Fruit fly (Drosophila melanogaster): ENCODE measurements around the gene CG7573.

- TF ChIP-seq fd96Ca (GFP tag; IDR thresholded peaks at IDR 0.05), result peak; percentile 62; the same call in 1 of the 3 replicates
- no peak for TF ChIP-seq Snoo (tag; optimal IDR thresholded peaks at IDR 0.05)
- no peak for TF ChIP-seq CG17806 (tag; optimal IDR thresholded peaks at IDR 0.05)
Observed at dm6 chr3L:11291298-11292167, 20.0 kb upstream of the CG7573 start.
